Fruit fly (Drosophila melanogaster): ENCODE results near the gene GATAd.
A peak's percentile ranks its signal among the peaks of the same experiment; 100 is the strongest.

The GATAd gene

dm6 chr2L:10334854-10335277, 1.3 kb downstream of the GATAd start (continued):
- TF ChIP-seq Lpt (GFP tag; optimal IDR thresholded peaks at IDR 0.05) (no peak), chm (GFP tag; IDR thresholded peaks at IDR 0.05) (no peak; the same call in 1 of the 2 replicates), Ravus (GFP tag; IDR thresholded peaks at IDR 0.05) (no peak), pho (GFP tag; optimal IDR thresholded peaks at IDR 0.05) (peak; percentile 18), CG15073 (GFP tag; optimal IDR thresholded peaks at IDR 0.05) (no peak), Fer1 (GFP tag; optimal IDR thresholded peaks at IDR 0.05) (peak; percentile 85), CHES-1-like (GFP tag; optimal IDR thresholded peaks at IDR 0.05) (peak; percentile 73), z (GFP tag; IDR thresholded peaks at IDR 0.05) (no peak), CG17802 (tag; optimal IDR thresholded peaks at IDR 0.05) (no peak), shn (GFP tag; optimal IDR thresholded peaks at IDR 0.05) (peak; percentile 57), Dek (tag; optimal IDR thresholded peaks at IDR 0.05) (peak; percentile 60), Nf-YA (GFP tag; IDR thresholded peaks at IDR 0.05) (no peak), CG17359 (tag; optimal IDR thresholded peaks at IDR 0.05) (peak; percentile 59), CG8388 (GFP tag; optimal IDR thresholded peaks at IDR 0.05) (peak; percentile 48), CG13287 (GFP tag; IDR thresholded peaks at IDR 0.05; ENCODE audit: partially characterized antibody) (peak; percentile 81), CG18599 (GFP tag; optimal IDR thresholded peaks at IDR 0.05) (peak; percentile 84), CG10431 (GFP tag; optimal IDR thresholded peaks at IDR 0.05) (peak; percentile 74), sr (GFP tag; IDR thresholded peaks at IDR 0.05) (no peak), Rx (GFP tag; IDR thresholded peaks at IDR 0.05) (no peak), grn (GFP tag; optimal IDR thresholded peaks at IDR 0.05) (peak; percentile 83), mld (GFP tag; IDR thresholded peaks at IDR 0.05; ENCODE audit: partially characterized antibody) (no peak), gcm2 (GFP tag; optimal IDR thresholded peaks at IDR 0.05) (peak; percentile 22), CG6854 (GFP tag; optimal IDR thresholded peaks at IDR 0.05) (peak; percentile 71), run (tag; optimal IDR thresholded peaks at IDR 0.05) (no peak), emc (GFP tag; optimal IDR thresholded peaks at IDR 0.05) (no peak), Six4 (GFP tag; optimal IDR thresholded peaks at IDR 0.05) (peak; percentile 48), Dll (GFP tag; IDR thresholded peaks at IDR 0.05; ENCODE audit: partially characterized antibody) (peak; percentile 63), CG14710 (tag; optimal IDR thresholded peaks at IDR 0.05) (peak; percentile 56), Abd-B (GFP tag; optimal IDR thresholded peaks at IDR 0.05) (no peak), lab (GFP tag; optimal IDR thresholded peaks at IDR 0.05) (peak; percentile 93), cad (GFP tag; optimal IDR thresholded peaks at IDR 0.05) (no peak), insv (GFP tag; optimal IDR thresholded peaks at IDR 0.05) (peak in 1 of 2 experiments; percentile 43), CG16863 (GFP tag; optimal IDR thresholded peaks at IDR 0.05) (peak; percentile 15), pb (GFP tag; optimal IDR thresholded peaks at IDR 0.05) (peak; percentile 16), caup (GFP tag; optimal IDR thresholded peaks at IDR 0.05; ENCODE audit: severe bottlenecking) (peak; percentile 77), CG11695 (GFP tag; IDR thresholded peaks at IDR 0.05) (peak; percentile 30; the same call in 1 of the 3 replicates), amos (GFP tag; IDR thresholded peaks at IDR 0.05; ENCODE audit: partially characterized antibody) (no peak; the same call in 1 of the 2 replicates), CkIIα-i1 (GFP tag; IDR thresholded peaks at IDR 0.05) (no peak), CG15696 (tag; optimal IDR thresholded peaks at IDR 0.05) (peak; percentile 72), Oaz (GFP tag; IDR thresholded peaks at IDR 0.05) (no peak), HmgZ (tag; optimal IDR thresholded peaks at IDR 0.05) (peak; percentile 92), CG10267 (tag; optimal IDR thresholded peaks at IDR 0.05) (peak; percentile 44), stwl (tag; optimal IDR thresholded peaks at IDR 0.05) (peak; percentile 65), ems (GFP tag; optimal IDR thresholded peaks at IDR 0.05) (peak; percentile 52), CG7372 (GFP tag; IDR thresholded peaks at IDR 0.05) (0 out of 2 replicates have a peak, but pooled peaks have one; percentile 10), Opbp (GFP tag; IDR thresholded peaks at IDR 0.05; ENCODE audit: partially characterized antibody) (no peak; the same call in 2 of the 3 replicates), lola (GFP tag; optimal IDR thresholded peaks at IDR 0.05) (peak in 2 of 3 experiments; percentile 45 to 82), ATbp (GFP tag; optimal IDR thresholded peaks at IDR 0.05) (peak; percentile 73), CG10654 (GFP tag; optimal IDR thresholded peaks at IDR 0.05) (peak; percentile 14), tgo (GFP tag; IDR thresholded peaks at IDR 0.05) (no peak; the same call in 2 of the 3 replicates)

Measured in whole organism, embryonic.